Fruit fly (Drosophila melanogaster): ENCODE data around the gene CG7991.

dm6 chr3L:1665544-1665943 is 9.0 kb upstream of the CG7991 start:
- TF ChIP-seq fd59A (GFP tag; optimal IDR thresholded peaks at IDR 0.05): no peak
- no peak for TF ChIP-seq CG6792 (GFP tag; optimal IDR thresholded peaks at IDR 0.05)
- no peak for TF ChIP-seq Eip93F (GFP tag; optimal IDR thresholded peaks at IDR 0.05)
- TF ChIP-seq CG6276 (GFP tag; optimal IDR thresholded peaks at IDR 0.05): no peak
- TF ChIP-seq CG16779 (tag; optimal IDR thresholded peaks at IDR 0.05): no peak
- TF ChIP-seq net (GFP tag; optimal IDR thresholded peaks at IDR 0.05): no peak
- no peak for TF ChIP-seq Eip75B (GFP tag; optimal IDR thresholded peaks at IDR 0.05)
- TF ChIP-seq Blimp-1 (GFP tag; optimal IDR thresholded peaks at IDR 0.05): no peak
- no peak for TF ChIP-seq vri (GFP tag; optimal IDR thresholded peaks at IDR 0.05)
- no peak for TF ChIP-seq CG11902 (GFP tag; optimal IDR thresholded peaks at IDR 0.05)
- TF ChIP-seq CG1621 (tag; optimal IDR thresholded peaks at IDR 0.05): no peak
- TF ChIP-seq Sox14 (GFP tag; optimal IDR thresholded peaks at IDR 0.05): no peak
- TF ChIP-seq Hr38 (GFP tag; optimal IDR thresholded peaks at IDR 0.05): no peak

Measured in whole organism, prepupa.